Worm (Caenorhabditis elegans) whole organism, L1 larva: ENCODE data around the gene F14H8.8.

Experiments used
- F16B12.6 ChIP-seq: fragments of 150-350 bp; optimal IDR thresholded peaks from 2 replicates; lab custom pipeline; 2014; ENCODE audit warnings: missing biosample characterization, missing genetic modification characterization
- Y116A8C.19 ChIP-seq: sonication (generic microtip); optimal IDR thresholded peaks from 2 replicates; lab custom pipeline; 2016; ENCODE audit warnings: missing compliant biosample characterization, missing genetic modification characterization, borderline replicate concordance
- aha-1 ChIP-seq: fragments of 150-350 bp; optimal IDR thresholded peaks from 2 replicates; lab custom pipeline; 2014; ENCODE audit warnings: missing biosample characterization, missing genetic modification characterization
- alr-1 ChIP-seq: fragments of 200-800 bp; sonication (Bioruptor generic); optimal IDR thresholded peaks from 2 replicates; lab custom pipeline; 2018; ENCODE audit warnings: borderline replicate concordance, mild to moderate bottlenecking, missing genetic modification characterization, missing compliant biosample characterization
- aly-2 ChIP-seq: fragments of 150-350 bp; optimal IDR thresholded peaks from 2 replicates; lab custom pipeline; 2014; ENCODE audit warnings: missing biosample characterization, missing genetic modification characterization
- blmp-1 ChIP-seq: fragments of 150-350 bp; optimal IDR thresholded peaks from 2 replicates; lab custom pipeline; 2014; ENCODE audit warnings: missing biosample characterization, missing genetic modification characterization
- ceh-8 ChIP-seq: fragments of 200-800 bp; sonication (Bioruptor generic); optimal IDR thresholded peaks from 2 replicates; lab custom pipeline; 2018; ENCODE audit warnings: mild to moderate bottlenecking, missing genetic modification characterization, moderate library complexity, missing compliant biosample characterization
- ceh-90 ChIP-seq: sonication (generic microtip); optimal IDR thresholded peaks from 2 replicates; lab custom pipeline; 2016; ENCODE audit warnings: missing genetic modification characterization, missing compliant biosample characterization
- dpl-1 ChIP-seq, 3 experiments: fragments of 150-350 bp in 2 of 3; sonication (generic microtip) in 1 of 3; optimal IDR thresholded peaks; 2 replicates each; lab custom pipeline; 2014 to 2017; ENCODE audit warnings: missing biosample characterization in 3 of 3, missing genetic modification characterization in 3 of 3, missing genetic modification reagents in 3 of 3
- dsc-1 ChIP-seq: sonication (generic microtip); optimal IDR thresholded peaks from 2 replicates; lab custom pipeline; 2016; ENCODE audit warnings: mild to moderate bottlenecking, missing genetic modification characterization, missing compliant biosample characterization
- efl-1 ChIP-seq, 4 experiments: fragments of 150-350 bp; optimal IDR thresholded peaks in 3 of 4; peaks in 1 of 4; 1 replicate in 1 of 4; 2 replicates in 3 of 4; lab custom pipeline; 2014; ENCODE audit warnings: missing biosample characterization in 2 of 4, missing genetic modification characterization in 2 of 4, missing genetic modification reagents in 2 of 4
- egl-13 ChIP-seq: sonication (generic microtip); optimal IDR thresholded peaks from 2 replicates; lab custom pipeline; 2016; ENCODE audit warnings: missing genotype, missing genetic modification reagents, missing genetic modification characterization, missing compliant biosample characterization
- fkh-10 ChIP-seq: sonication (generic microtip); optimal IDR thresholded peaks from 2 replicates; lab custom pipeline; 2017; ENCODE audit warnings: missing biosample characterization, missing genetic modification reagents, missing genetic modification characterization
- fkh-8 ChIP-seq: sonication (generic microtip); optimal IDR thresholded peaks from 2 replicates; lab custom pipeline; 2016; ENCODE audit warnings: mild to moderate bottlenecking, missing genetic modification characterization, missing compliant biosample characterization
- fos-1 ChIP-seq: fragments of 150-350 bp; optimal IDR thresholded peaks from 2 replicates; lab custom pipeline; 2014; ENCODE audit warnings: missing biosample characterization, missing genetic modification characterization
- hlh-4 ChIP-seq: sonication (generic microtip); optimal IDR thresholded peaks from 2 replicates; lab custom pipeline; 2016; ENCODE audit warnings: mild to moderate bottlenecking, missing genetic modification characterization, missing compliant biosample characterization
- hpl-2 ChIP-seq: fragments of 150-350 bp; optimal IDR thresholded peaks from 2 replicates; lab custom pipeline; 2014; ENCODE audit warnings: missing biosample characterization, missing genetic modification reagents, missing genetic modification characterization
- lin-15B ChIP-seq: fragments of 150-350 bp; sonication (generic microtip); optimal IDR thresholded peaks from 3 replicates; lab custom pipeline; 2014; ENCODE audit warnings: missing biosample characterization, missing genetic modification characterization
- lin-35 ChIP-seq, 2 experiments: fragments of 150-350 bp; optimal IDR thresholded peaks; 2 replicates each; lab custom pipeline; 2014; ENCODE audit warnings: missing biosample characterization in 2 of 2, missing genetic modification characterization in 2 of 2, missing genetic modification reagents in 2 of 2
- mab-9 ChIP-seq: fragments of 200-800 bp; sonication (Bioruptor generic); IDR thresholded peaks from 2 replicates; pipeline ENCODE4 v1.3.6; 2022; ENCODE audit warnings: missing genetic modification reagents, missing genetic modification characterization, missing compliant biosample characterization
- mdl-1 ChIP-seq, 2 experiments: fragments of 150-350 bp; optimal IDR thresholded peaks; 2 replicates each; lab custom pipeline; 2014 to 2017; ENCODE audit warnings: missing biosample characterization in 2 of 2, missing genetic modification characterization in 2 of 2, inconsistent platforms in 1 of 2
- mef-2 ChIP-seq: fragments of 150-350 bp; optimal IDR thresholded peaks from 2 replicates; lab custom pipeline; 2014; ENCODE audit warnings: missing biosample characterization, missing genetic modification characterization
- mep-1 ChIP-seq: fragments of 150-350 bp; optimal IDR thresholded peaks from 2 replicates; lab custom pipeline; 2014; ENCODE audit warnings: missing biosample characterization, missing genetic modification characterization
- nhr-19 ChIP-seq: fragments of 200-800 bp; sonication (Bioruptor generic); conservative IDR thresholded peaks from 2 replicates; pipeline ENCODE4 v1.3.6; 2022; ENCODE audit warnings: missing genetic modification characterization, missing compliant biosample characterization
- nhr-20 ChIP-seq: sonication (generic microtip); optimal IDR thresholded peaks from 2 replicates; lab custom pipeline; 2016; ENCODE audit warnings: mild to moderate bottlenecking, missing genetic modification characterization, missing compliant biosample characterization
- nhr-28 ChIP-seq: fragments of 150-350 bp; optimal IDR thresholded peaks from 2 replicates; lab custom pipeline; 2014; ENCODE audit warnings: missing biosample characterization, missing genetic modification characterization
- nhr-71 ChIP-seq: sonication (generic microtip); optimal IDR thresholded peaks from 2 replicates; lab custom pipeline; 2016; ENCODE audit warnings: mild to moderate bottlenecking, missing genetic modification characterization, moderate library complexity, missing compliant biosample characterization
- nhr-76 ChIP-seq: sonication (generic microtip); optimal IDR thresholded peaks from 2 replicates; lab custom pipeline; 2017; ENCODE audit warnings: missing biosample characterization, missing genetic modification characterization
- nhr-77 ChIP-seq: fragments of 150-350 bp; optimal IDR thresholded peaks from 2 replicates; lab custom pipeline; 2014; ENCODE audit warnings: missing biosample characterization, missing genetic modification characterization
- nhr-84 ChIP-seq: sonication (generic microtip); optimal IDR thresholded peaks from 2 replicates; lab custom pipeline; 2017; ENCODE audit warnings: missing biosample characterization, missing genetic modification characterization
- rnt-1 ChIP-seq: sonication (generic microtip); optimal IDR thresholded peaks from 2 replicates; lab custom pipeline; 2016; ENCODE audit warnings: mild to moderate bottlenecking, missing genetic modification characterization, moderate library complexity, missing compliant biosample characterization
- snpc-4 ChIP-seq: fragments of 150-350 bp; optimal IDR thresholded peaks from 2 replicates; lab custom pipeline; 2014; ENCODE audit warnings: missing biosample characterization, missing genetic modification characterization
- snu-23 ChIP-seq: sonication (generic microtip); optimal IDR thresholded peaks from 2 replicates; lab custom pipeline; 2016; ENCODE audit warnings: missing genetic modification characterization, missing compliant biosample characterization
- sox-4 ChIP-seq: sonication (generic microtip); optimal IDR thresholded peaks from 2 replicates; lab custom pipeline; 2016; ENCODE audit warnings: missing genetic modification characterization, missing compliant biosample characterization
- sup-37 ChIP-seq: fragments of 200-800 bp; sonication (Bioruptor generic); optimal IDR thresholded peaks from 2 replicates; lab custom pipeline; 2018; ENCODE audit warnings: mild to moderate bottlenecking, missing genetic modification characterization, missing compliant biosample characterization
- tbx-2 ChIP-seq: sonication (generic microtip); optimal IDR thresholded peaks from 2 replicates; lab custom pipeline; 2016; ENCODE audit warnings: missing genetic modification characterization, missing compliant biosample characterization
- unc-30 ChIP-seq: sonication (generic microtip); optimal IDR thresholded peaks from 2 replicates; lab custom pipeline; 2017; ENCODE audit warnings: missing biosample characterization, missing genetic modification characterization
- unc-86 ChIP-seq: sonication (generic microtip); optimal IDR thresholded peaks from 2 replicates; lab custom pipeline; 2016; ENCODE audit warnings: missing genetic modification characterization, missing compliant biosample characterization
- unc-98 ChIP-seq: fragments of 200-800 bp; sonication (Bioruptor generic); IDR thresholded peaks from 2 replicates; pipeline ENCODE4 v1.3.6; 2022; ENCODE audit warnings: missing genetic modification characterization, missing compliant biosample characterization
- zip-4 ChIP-seq: fragments of 200-800 bp; sonication (Bioruptor generic); optimal IDR thresholded peaks from 2 replicates; lab custom pipeline; 2018; ENCODE audit warnings: mild to moderate bottlenecking, missing genetic modification characterization, moderate library complexity, missing compliant biosample characterization
- ztf-11 ChIP-seq, 2 experiments: sonication (generic microtip); optimal IDR thresholded peaks; 2 replicates each; lab custom pipeline; 2016 to 2017; ENCODE audit warnings: missing genetic modification characterization in 2 of 2, missing biosample characterization in 1 of 2, missing compliant biosample characterization in 1 of 2
- ztf-4 ChIP-seq: fragments of 150-350 bp; optimal IDR thresholded peaks from 2 replicates; lab custom pipeline; 2014; ENCODE audit warnings: missing biosample characterization, missing genetic modification characterization

The F14H8.8 gene

DNA sequence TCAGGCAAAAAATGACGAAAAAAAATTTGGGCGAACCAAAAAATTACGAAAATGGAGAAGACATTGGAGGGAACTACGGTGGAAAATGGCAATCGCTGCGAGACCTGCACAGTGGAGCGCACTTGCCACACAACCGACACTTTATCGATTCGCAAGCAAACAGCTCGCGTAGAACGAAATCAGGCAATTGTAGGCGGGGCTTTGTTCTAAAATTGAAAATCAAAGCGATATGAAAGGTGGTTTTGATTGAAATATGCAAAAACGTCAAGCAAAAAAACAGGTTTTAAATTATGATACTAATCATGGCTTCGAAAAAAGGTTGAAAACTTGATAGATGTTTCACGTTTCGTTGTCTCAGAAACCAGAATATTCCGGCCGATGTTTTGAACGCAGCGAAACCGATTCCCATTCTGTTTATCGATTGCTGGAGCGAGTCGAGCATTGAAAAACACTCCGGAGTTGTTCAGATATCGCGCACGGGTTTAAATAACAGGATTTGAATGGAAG lies 27.0 kb upstream of the F14H8.8 start, which contains the start of the genes fib-1 and mut-15 (continued):
- peak; percentile 91 to 95 for TF ChIP-seq efl-1 (optimal IDR thresholded peaks at IDR 0.05; lab: Kevin White, UChicago)
- peak; percentile 84 to 98 for TF ChIP-seq efl-1 (GFP tag; optimal IDR thresholded peaks at IDR 0.05 in 1 of 2; lab: Kevin White, UChicago)
- peak in 1 of 2 experiments; percentile 92 for TF ChIP-seq ztf-11 (tag; optimal IDR thresholded peaks at IDR 0.05; lab: Kevin White, UChicago)
- no peak for TF ChIP-seq hlh-4

DNA sequence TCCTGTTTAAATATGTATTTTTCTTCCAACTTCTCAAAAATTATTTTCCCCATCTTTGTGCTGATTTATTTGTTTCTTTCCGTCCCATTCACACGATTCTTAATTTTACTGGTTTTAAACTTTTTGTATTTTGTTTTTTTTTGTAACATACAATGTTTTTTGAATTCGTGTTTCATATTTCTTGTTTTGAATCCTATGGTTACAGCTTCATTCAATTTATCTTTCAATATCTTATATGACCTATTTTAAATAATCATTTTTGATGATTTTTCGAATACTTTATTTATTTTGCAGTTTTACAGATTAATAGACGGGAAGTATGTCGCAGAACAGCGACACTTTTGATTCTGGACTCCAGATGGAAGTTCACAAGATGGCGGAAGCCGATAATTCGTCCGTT lies 24.5 kb upstream of the F14H8.8 start, which contains the start of gene hrde-2:
hrde-2 (plus strand) TSS at position 301 of the 400 bp plus-strand sequence.
- no peak for TF ChIP-seq dsc-1 (tag; lab: Kevin White, UChicago)
- no peak for TF ChIP-seq ceh-8
- TF ChIP-seq fkh-8 (tag; lab: Kevin White, UChicago): no peak
- no peak for TF ChIP-seq snpc-4 (tag; lab: Kevin White, UChicago)
- TF ChIP-seq nhr-84 (tag; lab: Kevin White, UChicago): no peak
- TF ChIP-seq alr-1 (tag; lab: Kevin White, UChicago): no peak
- no peak for TF ChIP-seq snu-23 (GFP tag; lab: Kevin White, UChicago)
- no peak for TF ChIP-seq sup-37 (GFP tag; lab: Kevin White, UChicago)
- no peak for TF ChIP-seq nhr-19
- TF ChIP-seq aly-2 (tag; lab: Kevin White, UChicago): no peak

DNA sequence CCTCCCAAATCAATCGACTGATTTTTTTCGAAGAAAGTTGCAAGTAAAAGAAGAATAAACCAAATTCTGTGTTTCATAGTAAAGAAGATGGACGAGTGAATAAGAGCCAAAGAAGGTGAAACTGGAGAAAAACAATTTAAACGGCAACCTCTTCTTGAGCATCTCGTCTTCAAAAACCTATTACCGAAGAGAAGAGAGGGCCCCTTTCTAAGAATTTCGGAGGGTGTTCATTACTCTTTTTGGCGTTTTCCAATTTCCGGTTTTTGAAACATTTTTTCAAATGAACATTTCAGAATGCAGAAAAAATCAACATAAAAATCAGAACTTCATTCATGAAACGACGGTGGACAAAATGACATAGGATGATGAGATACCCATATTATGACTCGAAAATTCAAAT lies 17.7 kb upstream of the F14H8.8 start, which contains the start of gene nmr-2:
nmr-2 (minus strand) TSS at position 101 of the 400 bp plus-strand sequence.
- no peak for TF ChIP-seq unc-30 (tag; lab: Kevin White, UChicago)
- TF ChIP-seq ceh-90 (tag; lab: Kevin White, UChicago): no peak
- no peak for TF ChIP-seq nhr-20 (tag; lab: Kevin White, UChicago)
- TF ChIP-seq rnt-1 (tag; lab: Kevin White, UChicago): no peak
- no peak for TF ChIP-seq blmp-1
- TF ChIP-seq mef-2 (tag; lab: Kevin White, UChicago): no peak
- TF ChIP-seq unc-86 (tag; lab: Kevin White, UChicago): no peak
- no peak for TF ChIP-seq dsc-1 (tag; lab: Kevin White, UChicago)
- no peak for TF ChIP-seq unc-98 (GFP tag; lab: Robert Waterston, UW)
- TF ChIP-seq F16B12.6 (tag; lab: Kevin White, UChicago): no peak
- TF ChIP-seq Y116A8C.19: no peak
- TF ChIP-seq aly-2 (tag; lab: Kevin White, UChicago): no peak
- no peak for TF ChIP-seq ztf-11 (tag; optimal IDR thresholded peaks at IDR 0.05; lab: Kevin White, UChicago)
- TF ChIP-seq hlh-4: no peak
- TF ChIP-seq mab-9 (GFP tag; lab: Robert Waterston, UW): no peak
- TF ChIP-seq egl-13 (tag; lab: Kevin White, UChicago): no peak
- no peak for TF ChIP-seq nhr-71 (tag; lab: Kevin White, UChicago)
- no peak for TF ChIP-seq ztf-4
- TF ChIP-seq nhr-84 (tag; lab: Kevin White, UChicago): no peak

DNA sequence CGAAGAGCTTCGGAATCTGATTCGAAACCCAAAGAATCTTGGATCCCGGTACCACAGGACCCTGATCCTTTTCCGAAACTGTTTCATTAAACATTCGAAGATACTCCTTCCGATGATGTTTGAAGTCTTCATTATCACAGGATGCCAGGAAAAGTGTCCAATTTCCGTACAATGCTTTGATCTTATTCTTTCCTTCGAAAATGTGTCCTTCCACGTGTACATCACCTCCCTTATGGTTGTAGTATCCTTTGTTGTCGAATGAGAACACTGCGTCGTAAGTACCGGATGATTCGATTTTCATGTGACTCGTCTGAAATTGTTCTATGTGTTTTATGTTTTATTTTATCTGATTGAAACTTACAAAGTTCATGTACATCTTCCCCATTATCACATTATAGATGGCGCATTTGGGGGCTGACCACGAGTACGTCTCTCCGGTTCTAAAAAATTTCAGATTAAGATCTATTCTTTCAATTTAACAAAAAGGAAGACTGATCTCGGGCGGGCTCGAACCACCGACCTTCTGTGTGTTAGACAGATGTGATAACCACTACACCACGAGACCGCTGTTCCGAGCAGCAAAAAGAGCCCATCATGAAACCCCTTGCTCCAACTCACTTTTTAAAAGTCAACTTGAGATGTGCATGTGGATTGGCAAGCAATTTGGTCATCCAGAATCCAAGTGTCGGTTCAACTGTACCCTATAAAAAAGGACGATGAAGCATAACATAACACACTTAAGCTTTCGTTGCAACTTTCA lies 16.5 kb upstream of the F14H8.8 start:
- peak in 1 of 2 experiments; percentile 15 for TF ChIP-seq efl-1 (optimal IDR thresholded peaks at IDR 0.05; lab: Kevin White, UChicago)
- peak in 1 of 2 experiments; percentile 84 for TF ChIP-seq efl-1 (GFP tag; optimal IDR thresholded peaks at IDR 0.05 in 1 of 2; lab: Kevin White, UChicago)
- TF ChIP-seq lin-35 (GFP tag; optimal IDR thresholded peaks at IDR 0.05; lab: Kevin White, UChicago): peak in 1 of 2 experiments; percentile 18
- TF ChIP-seq lin-15B (tag; lab: Kevin White, UChicago): no peak
- no peak for TF ChIP-seq mdl-1 (tag; optimal IDR thresholded peaks at IDR 0.05; lab: Kevin White, UChicago)
- TF ChIP-seq nhr-76 (tag; lab: Kevin White, UChicago): no peak
- TF ChIP-seq sox-4: no peak
- no peak for TF ChIP-seq dpl-1 (GFP tag; optimal IDR thresholded peaks at IDR 0.05; lab: Kevin White, UChicago)
- TF ChIP-seq nhr-71 (tag; lab: Kevin White, UChicago): peak; percentile 36
- no peak for TF ChIP-seq blmp-1
- no peak for TF ChIP-seq ztf-4
- TF ChIP-seq aha-1 (tag; lab: Kevin White, UChicago): no peak
- TF ChIP-seq rnt-1 (tag; lab: Kevin White, UChicago): peak; percentile 70
- no peak for TF ChIP-seq Y116A8C.19
- no peak for TF ChIP-seq unc-86 (tag; lab: Kevin White, UChicago)
- TF ChIP-seq fos-1 (tag; lab: Kevin White, UChicago): no peak
- TF ChIP-seq nhr-77 (tag; lab: Kevin White, UChicago): no peak
- no peak for TF ChIP-seq tbx-2 (tag; lab: Kevin White, UChicago)
- TF ChIP-seq fkh-8 (tag; lab: Kevin White, UChicago): no peak
- TF ChIP-seq mep-1 (tag; lab: Kevin White, UChicago): no peak
- no peak for TF ChIP-seq zip-4
- no peak for TF ChIP-seq nhr-28 (tag; lab: Kevin White, UChicago)
- no peak for TF ChIP-seq ztf-11 (tag; optimal IDR thresholded peaks at IDR 0.05; lab: Kevin White, UChicago)
- TF ChIP-seq mef-2 (tag; lab: Kevin White, UChicago): no peak
- TF ChIP-seq snu-23 (GFP tag; lab: Kevin White, UChicago): peak; percentile 29
- no peak for TF ChIP-seq hpl-2
- TF ChIP-seq fkh-10 (GFP tag; lab: Kevin White, UChicago): no peak
